Fruit fly (Drosophila melanogaster) whole organism, embryonic: ENCODE results near the gene Gip.
A peak's percentile ranks its signal among the peaks of the same experiment; 100 is the strongest.

Source experiments
- Atf6 ChIP-seq: fragments of 200-800 bp; sonication (Bioruptor generic); IDR thresholded peaks from 2 replicates; pipeline ENCODE4 v1.3.6; 2022; ENCODE audit warnings: missing biosample characterization, missing genetic modification characterization
- BEAF-32 ChIP-seq: fragments of 200-800 bp; sonication (Bioruptor generic); optimal IDR thresholded peaks from 3 replicates; lab custom pipeline; 2017; ENCODE audit warnings: missing biosample characterization, missing genetic modification characterization, mild to moderate bottlenecking, moderate library complexity, missing genetic modification reagents
- Bteb2 ChIP-seq: fragments of 200-800 bp; sonication (Bioruptor generic); optimal IDR thresholded peaks from 2 replicates; lab custom pipeline; 2016; ENCODE audit warnings: missing biosample characterization, missing genetic modification characterization
- CG10543 ChIP-seq: fragments of 200-800 bp; sonication (Bioruptor generic); optimal IDR thresholded peaks from 3 replicates; lab custom pipeline; 2017; ENCODE audit warnings: missing biosample characterization, mild to moderate bottlenecking, missing genetic modification characterization, moderate library complexity
- CG11560 ChIP-seq: fragments of 200-800 bp; sonication (Bioruptor generic); IDR thresholded peaks from 3 replicates; pipeline ENCODE4 v1.3.6; 2022; ENCODE audit warnings: missing biosample characterization, missing genetic modification characterization
- CG11723 ChIP-seq: fragments of 200-800 bp; sonication (Bioruptor generic); optimal IDR thresholded peaks from 2 replicates; lab custom pipeline; 2017; ENCODE audit warnings: missing biosample characterization, mild to moderate bottlenecking, missing genetic modification characterization
- CG12769 ChIP-seq: fragments of 200-800 bp; sonication (Bioruptor generic); optimal IDR thresholded peaks from 2 replicates; lab custom pipeline; 2019; ENCODE audit warnings: missing biosample characterization, mild to moderate bottlenecking, missing genetic modification characterization, moderate library complexity
- CG14441 ChIP-seq: fragments of 200-800 bp; sonication (Bioruptor generic); IDR thresholded peaks from 2 replicates; pipeline ENCODE4 v1.3.6; 2022; ENCODE audit warnings: missing biosample characterization, missing genetic modification characterization
- CG14667 ChIP-seq: fragments of 200-800 bp; sonication (Bioruptor generic); IDR thresholded peaks from 2 replicates; pipeline ENCODE4 v1.3.6; 2022; ENCODE audit warnings: missing biosample characterization, missing genetic modification characterization
- CG15073 ChIP-seq: fragments of 200-800 bp; sonication (Bioruptor generic); optimal IDR thresholded peaks from 2 replicates; lab custom pipeline; 2016; ENCODE audit warnings: missing biosample characterization, missing genetic modification characterization
- CG1529 ChIP-seq: fragments of 200-800 bp; sonication (Bioruptor generic); optimal IDR thresholded peaks from 3 replicates; lab custom pipeline; 2018; ENCODE audit warnings: missing biosample characterization, missing genetic modification characterization
- CG1602 ChIP-seq: fragments of 200-800 bp; sonication (Bioruptor generic); optimal IDR thresholded peaks from 3 replicates; lab custom pipeline; 2016; ENCODE audit warnings: missing biosample characterization, missing genetic modification characterization
- CG17359 ChIP-seq: fragments of 200-800 bp; sonication (Bioruptor generic); optimal IDR thresholded peaks from 3 replicates; lab custom pipeline; 2018; ENCODE audit warnings: missing biosample characterization, mild to moderate bottlenecking, missing genetic modification characterization, moderate library complexity
- CG18262 ChIP-seq: fragments of 200-800 bp; optimal IDR thresholded peaks from 3 replicates; lab custom pipeline; 2019; ENCODE audit warnings: missing biosample characterization, mild to moderate bottlenecking, missing genetic modification characterization, moderate library complexity
- CG2116 ChIP-seq: fragments of 200-800 bp; sonication (Bioruptor generic); optimal IDR thresholded peaks from 3 replicates; lab custom pipeline; 2018; ENCODE audit warnings: missing biosample characterization, mild to moderate bottlenecking, missing genetic modification characterization
- CG2678 ChIP-seq: fragments of 200-800 bp; sonication (Bioruptor generic); optimal IDR thresholded peaks from 3 replicates; lab custom pipeline; 2019; ENCODE audit warnings: missing biosample characterization, mild to moderate bottlenecking, missing genetic modification characterization, moderate library complexity
- CG32772 ChIP-seq: fragments of 200-800 bp; sonication (Bioruptor generic); IDR thresholded peaks from 2 replicates; pipeline ENCODE4 v1.3.6; 2022; ENCODE audit warnings: missing biosample characterization, missing genetic modification characterization
- CG34376 ChIP-seq: fragments of 200-800 bp; sonication (Bioruptor generic); optimal IDR thresholded peaks from 2 replicates; lab custom pipeline; 2018; ENCODE audit warnings: missing biosample characterization, mild to moderate bottlenecking, missing genetic modification characterization
- CG7987 ChIP-seq: fragments of 200-800 bp; sonication (Bioruptor generic); optimal IDR thresholded peaks from 2 replicates; lab custom pipeline; 2018; ENCODE audit warnings: missing biosample characterization, mild to moderate bottlenecking, missing genetic modification characterization, moderate library complexity
- CG8478 ChIP-seq: fragments of >200 bp; optimal IDR thresholded peaks from 2 replicates; lab custom pipeline; 2018
- CG9437 ChIP-seq: fragments of 200-800 bp; sonication (Bioruptor generic); optimal IDR thresholded peaks from 2 replicates; lab custom pipeline; 2018; ENCODE audit warnings: missing biosample characterization, mild to moderate bottlenecking, missing genetic modification characterization
- CG9609 ChIP-seq: fragments of 200-800 bp; sonication (Bioruptor generic); optimal IDR thresholded peaks from 3 replicates; lab custom pipeline; 2016; ENCODE audit warnings: missing biosample characterization, missing genetic modification characterization
- CoRest ChIP-seq: fragments of 200-800 bp; sonication (Bioruptor generic); optimal IDR thresholded peaks from 3 replicates; lab custom pipeline; 2018; ENCODE audit warnings: missing biosample characterization, mild to moderate bottlenecking, missing genetic modification characterization, moderate library complexity
- Dek ChIP-seq: fragments of 200-800 bp; sonication (Bioruptor generic); optimal IDR thresholded peaks from 3 replicates; lab custom pipeline; 2019; ENCODE audit warnings: missing biosample characterization, mild to moderate bottlenecking, missing genetic modification characterization, moderate library complexity
- HLH4C ChIP-seq: fragments of 200-800 bp; sonication (Bioruptor generic); IDR thresholded peaks from 3 replicates; pipeline ENCODE4 v1.3.6; 2022; ENCODE audit warnings: missing biosample characterization, missing genetic modification characterization; ENCODE audit not compliant: partially characterized antibody
- HLH54F ChIP-seq: fragments of 200-800 bp; sonication (Bioruptor generic); optimal IDR thresholded peaks from 3 replicates; lab custom pipeline; 2016; ENCODE audit warnings: missing biosample characterization, missing genetic modification characterization
- HLHmδ ChIP-seq: fragments of 200-800 bp; sonication (Bioruptor generic); optimal IDR thresholded peaks from 2 replicates; lab custom pipeline; 2018; ENCODE audit warnings: missing biosample characterization, mild to moderate bottlenecking, missing genetic modification characterization, moderate library complexity
- NfI ChIP-seq: fragments of 200-800 bp; sonication (Bioruptor generic); optimal IDR thresholded peaks from 3 replicates; lab custom pipeline; 2018; ENCODE audit warnings: missing biosample characterization, mild to moderate bottlenecking, missing genetic modification characterization, moderate library complexity
- Poxn ChIP-seq: fragments of 200-800 bp; sonication (Bioruptor generic); IDR thresholded peaks from 2 replicates; pipeline ENCODE4 v1.3.6; 2022; ENCODE audit warnings: missing biosample characterization, missing genetic modification characterization
- Sry-β ChIP-seq: fragments of 200-800 bp; sonication (Bioruptor generic); optimal IDR thresholded peaks from 2 replicates; lab custom pipeline; 2018; ENCODE audit warnings: missing biosample characterization, mild to moderate bottlenecking, missing genetic modification characterization, moderate library complexity
- Stat92E ChIP-seq, 3 experiments: fragments of >200 bp in 2 of 3; fragments of 200-800 bp in 1 of 3; sonication (Bioruptor generic) in 1 of 3; optimal IDR thresholded peaks; 2 replicates each; lab custom pipeline; 2017 to 2019; ENCODE audit warnings: missing biosample characterization in 3 of 3, missing genetic modification characterization in 3 of 3, mild to moderate bottlenecking in 1 of 3, moderate library complexity in 1 of 3
- al ChIP-seq: fragments of 200-800 bp; sonication (Bioruptor generic); IDR thresholded peaks from 2 replicates; pipeline ENCODE4 v1.3.6; 2022; ENCODE audit warnings: missing biosample characterization, missing genetic modification characterization
- az2 ChIP-seq: fragments of 200-800 bp; sonication (Bioruptor generic); optimal IDR thresholded peaks from 3 replicates; lab custom pipeline; 2016; ENCODE audit warnings: missing biosample characterization, missing genetic modification characterization
- bsh ChIP-seq, 2 experiments: fragments of 200-800 bp; sonication (Bioruptor generic); optimal IDR thresholded peaks; 2 replicates each; lab custom pipeline; 2017 to 2018; ENCODE audit warnings: mild to moderate bottlenecking in 2 of 2, missing biosample characterization in 2 of 2, missing genetic modification characterization in 2 of 2, moderate library complexity in 1 of 2
- chm ChIP-seq: fragments of 200-800 bp; sonication (Bioruptor generic); IDR thresholded peaks from 2 replicates; pipeline ENCODE4 v1.3.6; 2022; ENCODE audit warnings: missing biosample characterization, missing genetic modification characterization
- dati ChIP-seq: fragments of 200-800 bp; sonication (Bioruptor generic); IDR thresholded peaks from 2 replicates; pipeline ENCODE4 v1.3.6; 2022; ENCODE audit warnings: missing biosample characterization, missing genetic modification characterization
- eyg ChIP-seq: fragments of 200-800 bp; sonication (Bioruptor generic); optimal IDR thresholded peaks from 3 replicates; lab custom pipeline; 2016; ENCODE audit warnings: missing biosample characterization, missing genetic modification characterization
- fd64A ChIP-seq: fragments of 200-800 bp; sonication (Bioruptor generic); optimal IDR thresholded peaks from 3 replicates; lab custom pipeline; 2018; ENCODE audit warnings: missing biosample characterization, mild to moderate bottlenecking, missing genetic modification characterization
- gcm ChIP-seq: fragments of 200-800 bp; sonication (Bioruptor generic); optimal IDR thresholded peaks from 2 replicates; lab custom pipeline; 2019; ENCODE audit warnings: missing biosample characterization, mild to moderate bottlenecking, missing genetic modification characterization, moderate library complexity
- gsb ChIP-seq: fragments of 200-800 bp; sonication (Bioruptor generic); IDR thresholded peaks from 2 replicates; pipeline ENCODE4 v1.3.6; 2022; ENCODE audit warnings: missing biosample characterization, missing genetic modification characterization
- gsb-n ChIP-seq: fragments of 200-800 bp; sonication (Bioruptor generic); optimal IDR thresholded peaks from 3 replicates; lab custom pipeline; 2018; ENCODE audit warnings: missing biosample characterization, mild to moderate bottlenecking, missing genetic modification characterization
- ind ChIP-seq: fragments of 200-800 bp; sonication (Bioruptor generic); optimal IDR thresholded peaks from 3 replicates; lab custom pipeline; 2016; ENCODE audit warnings: missing biosample characterization, missing genetic modification characterization
- lab ChIP-seq: fragments of 200-800 bp; sonication (Bioruptor generic); optimal IDR thresholded peaks from 3 replicates; lab custom pipeline; 2017; ENCODE audit warnings: missing biosample characterization, missing genetic modification characterization, mild to moderate bottlenecking, moderate library complexity, missing genetic modification reagents
- luna ChIP-seq: fragments of 200-800 bp; sonication (Bioruptor generic); optimal IDR thresholded peaks from 2 replicates; lab custom pipeline; 2016; ENCODE audit warnings: missing biosample characterization, missing genetic modification characterization
- nmo ChIP-seq: fragments of 200-800 bp; sonication (Bioruptor generic); optimal IDR thresholded peaks from 2 replicates; lab custom pipeline; 2018; ENCODE audit warnings: missing biosample characterization, mild to moderate bottlenecking, missing genetic modification characterization, moderate library complexity
- nom ChIP-seq: fragments of 200-800 bp; sonication (Bioruptor generic); optimal IDR thresholded peaks from 2 replicates; lab custom pipeline; 2017; ENCODE audit warnings: missing biosample characterization, missing genetic modification characterization, mild to moderate bottlenecking, moderate library complexity, missing genetic modification reagents
- pb ChIP-seq: fragments of 200-800 bp; sonication (Bioruptor generic); optimal IDR thresholded peaks from 3 replicates; lab custom pipeline; 2016; ENCODE audit warnings: missing biosample characterization, missing genetic modification characterization
- pum ChIP-seq: fragments of 200-800 bp; sonication (Bioruptor generic); optimal IDR thresholded peaks from 2 replicates; lab custom pipeline; 2016; ENCODE audit warnings: missing biosample characterization, missing genetic modification characterization
- sr ChIP-seq: fragments of 200-800 bp; sonication (Bioruptor generic); IDR thresholded peaks from 3 replicates; pipeline ENCODE4 v1.3.6; 2022; ENCODE audit warnings: missing biosample characterization, missing genetic modification characterization
- yki ChIP-seq: fragments of >200 bp; optimal IDR thresholded peaks from 3 replicates; lab custom pipeline; 2018

The Gip gene

dm6 chrX:10362557-10363366 is 33.1 kb upstream of the Gip start (continued):
- TF ChIP-seq gsb-n (tag; lab: Kevin White, UChicago) (no peak), HLH54F (GFP tag; lab: Kevin White, UChicago) (peak; percentile 14), fd64A (GFP tag; lab: Kevin White, UChicago) (no peak), gsb (no peak), CG9609 (GFP tag; lab: Kevin White, UChicago) (no peak), pum (peak; percentile 30), CG17359 (tag; lab: Kevin White, UChicago) (peak; percentile 7), CG2116 (GFP tag; lab: Kevin White, UChicago) (no peak), CG14441 (0 out of 2 replicates have a peak, but pooled peaks have one; percentile 4), HLHmδ (no peak), CG12769 (tag; lab: Kevin White, UChicago) (no peak), az2 (peak; percentile 35), CG34376 (GFP tag; lab: Kevin White, UChicago) (no peak), dati (no peak), CG32772 (no peak), sr (GFP tag; lab: Robert Waterston, UW) (no peak), pb (no peak), CG1529 (GFP tag; lab: Kevin White, UChicago) (no peak), CG10543 (no peak), nom (GFP tag; lab: Kevin White, UChicago) (no peak), luna (GFP tag; lab: Kevin White, UChicago) (no peak), CG15073 (GFP tag; lab: Kevin White, UChicago) (no peak), CG2678 (peak; percentile 58), bsh (GFP tag; optimal IDR thresholded peaks at IDR 0.05; lab: Kevin White, UChicago) (peak in 1 of 2 experiments; percentile 38), Atf6 (GFP tag; lab: Robert Waterston, UW) (no peak), eyg (GFP tag; lab: Kevin White, UChicago) (no peak), Sry-β (no peak), HLH4C (no peak), CG14667 (GFP tag; lab: Robert Waterston, UW) (no peak), chm (GFP tag; lab: Robert Waterston, UW) (no peak), ind (GFP tag; lab: Kevin White, UChicago) (peak; percentile 37), CG1602 (peak; percentile 31), Poxn (GFP tag; lab: Robert Waterston, UW) (no peak), lab (GFP tag; lab: Kevin White, UChicago) (no peak), BEAF-32 (GFP tag; lab: Kevin White, UChicago) (no peak), CG18262 (peak; percentile 62), CG9437 (peak; percentile 56), yki (lab: Kevin White, UChicago) (no peak), al (no peak), CG8478 (no peak), CG7987 (GFP tag; lab: Kevin White, UChicago) (no peak), Stat92E (GFP tag; optimal IDR thresholded peaks at IDR 0.05; lab: Kevin White, UChicago) (no peak), Dek (tag; lab: Kevin White, UChicago) (no peak), CG11560 (tag; lab: Robert Waterston, UW) (no peak), nmo (GFP tag; lab: Kevin White, UChicago) (peak; percentile 52), Bteb2 (GFP tag; lab: Kevin White, UChicago) (no peak), CoRest (tag; lab: Kevin White, UChicago) (peak; percentile 42), CG11723 (GFP tag; lab: Kevin White, UChicago) (no peak), gcm (GFP tag; lab: Kevin White, UChicago) (no peak), NfI (no peak)
